Worm (Caenorhabditis elegans) whole organism, mixed stage, embryonic: ENCODE data around the gene Y113G7A.13.

ENCODE experiments used
- hlh-1 ChIP-seq: fragments of 150-350 bp; optimal IDR thresholded peaks from 2 replicates; lab custom pipeline; 2014; ENCODE audit warnings: missing biosample characterization, missing genetic modification reagents, missing genetic modification characterization
- mls-2 ChIP-seq: sonication (generic microtip); optimal IDR thresholded peaks from 2 replicates; lab custom pipeline; 2016; ENCODE audit warnings: mild to moderate bottlenecking, missing genetic modification characterization, moderate library complexity, missing compliant biosample characterization
- nhr-12 ChIP-seq: fragments of 150-350 bp; optimal IDR thresholded peaks from 2 replicates; lab custom pipeline; 2014; ENCODE audit warnings: missing biosample characterization, missing genetic modification characterization
- nhr-237 ChIP-seq: fragments of 150-350 bp; optimal IDR thresholded peaks from 2 replicates; lab custom pipeline; 2014; ENCODE audit warnings: missing biosample characterization, missing genetic modification characterization
- nhr-28 ChIP-seq: fragments of 150-350 bp; optimal IDR thresholded peaks from 2 replicates; lab custom pipeline; 2014; ENCODE audit warnings: missing biosample characterization, missing genetic modification characterization
- nhr-76 ChIP-seq: sonication (generic microtip); optimal IDR thresholded peaks from 2 replicates; lab custom pipeline; 2017; ENCODE audit warnings: missing biosample characterization, missing genetic modification characterization
- pha-4 ChIP-seq: fragments of 150-350 bp; optimal IDR thresholded peaks from 2 replicates; lab custom pipeline; 2018; ENCODE audit warnings: missing biosample characterization, missing genetic modification reagents, missing genetic modification characterization
- unc-39 ChIP-seq: fragments of 150-350 bp; optimal IDR thresholded peaks from 2 replicates; lab custom pipeline; 2014; ENCODE audit warnings: missing biosample characterization, missing genetic modification characterization
- unc-62 ChIP-seq: fragments of 150-350 bp; optimal IDR thresholded peaks from 2 replicates; lab custom pipeline; 2014; ENCODE audit warnings: missing biosample characterization, missing genetic modification reagents, missing genetic modification characterization
- ztf-11 ChIP-seq: fragments of 150-350 bp; optimal IDR thresholded peaks from 2 replicates; lab custom pipeline; 2014; ENCODE audit warnings: missing biosample characterization, missing genetic modification characterization

DNA sequence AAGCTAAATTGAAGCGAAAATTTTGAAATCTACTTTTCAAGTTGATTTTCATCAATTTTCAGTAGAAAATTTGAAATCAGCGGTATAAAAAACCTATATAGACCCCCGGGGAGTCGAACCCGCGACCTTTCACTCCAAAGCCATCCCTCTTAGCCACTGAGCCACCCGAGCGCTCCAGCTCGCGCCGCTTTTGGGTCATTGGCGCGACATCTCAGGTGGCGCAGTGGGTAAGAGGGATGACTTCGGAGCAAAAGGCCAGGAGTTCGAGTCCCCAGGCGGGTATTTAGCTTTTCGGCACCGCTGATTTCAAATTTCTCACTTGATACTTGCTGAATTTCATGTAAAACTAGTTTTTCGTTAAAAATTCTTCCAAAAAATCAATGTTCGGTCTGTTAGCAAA, 21.4 kb upstream of the Y113G7A.13 start:
- TF ChIP-seq ztf-11 (tag; lab: Kevin White, UChicago) (no peak), nhr-12 (no peak), nhr-76 (no peak), hlh-1 (no peak), unc-39 (tag; lab: Kevin White, UChicago) (no peak), mls-2 (tag; lab: Kevin White, UChicago) (no peak), nhr-237 (tag; lab: Kevin White, UChicago) (no peak), pha-4 (tag; lab: Kevin White, UChicago) (no peak), unc-62 (GFP tag; lab: Kevin White, UChicago) (no peak), nhr-28 (tag; lab: Kevin White, UChicago) (no peak)
